Fruit fly (Drosophila melanogaster): ENCODE results near the gene CG7488.

DNA sequence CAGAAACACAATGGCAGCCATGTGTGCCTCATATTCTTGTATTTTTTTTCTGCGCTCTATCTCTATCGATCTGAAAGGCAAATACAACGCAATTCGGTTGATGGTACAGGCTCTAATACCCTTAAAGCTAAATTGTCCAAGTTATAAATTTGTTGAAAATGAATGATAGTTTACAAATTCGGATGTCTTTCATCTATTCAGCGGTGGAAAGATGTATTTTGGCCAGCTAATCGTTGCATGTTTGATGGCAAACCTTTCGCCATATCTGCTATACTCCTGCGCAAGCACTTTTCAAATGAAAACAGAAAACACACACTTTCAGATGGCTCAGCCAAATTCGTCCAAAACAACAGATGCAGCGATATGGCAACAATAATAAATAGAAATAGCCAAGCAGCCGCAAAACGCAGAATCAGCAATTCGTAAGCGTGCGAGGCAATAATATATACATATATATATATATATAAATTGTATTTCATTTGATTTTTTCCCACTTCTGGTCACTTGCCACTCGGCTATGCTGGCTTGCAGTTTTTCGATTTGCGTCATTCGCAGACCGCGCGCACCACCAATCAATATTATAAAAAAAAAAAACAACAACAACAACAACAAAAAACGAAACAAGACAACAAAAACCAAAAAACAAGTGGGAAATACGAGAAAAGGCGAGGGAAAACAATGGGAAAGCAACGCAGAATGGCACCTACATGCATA lies 18.9 kb downstream of the CG7488 start:
- TF ChIP-seq Sin3A (optimal IDR thresholded peaks at IDR 0.05) (no peak), psq (optimal IDR thresholded peaks at IDR 0.05) (no peak)

Measured in Kc167 (cell line).